Worm (Caenorhabditis elegans): ENCODE results near the gene F46E10.3.
A peak's percentile ranks its signal among the peaks of the same experiment; 100 is the strongest.

DNA sequence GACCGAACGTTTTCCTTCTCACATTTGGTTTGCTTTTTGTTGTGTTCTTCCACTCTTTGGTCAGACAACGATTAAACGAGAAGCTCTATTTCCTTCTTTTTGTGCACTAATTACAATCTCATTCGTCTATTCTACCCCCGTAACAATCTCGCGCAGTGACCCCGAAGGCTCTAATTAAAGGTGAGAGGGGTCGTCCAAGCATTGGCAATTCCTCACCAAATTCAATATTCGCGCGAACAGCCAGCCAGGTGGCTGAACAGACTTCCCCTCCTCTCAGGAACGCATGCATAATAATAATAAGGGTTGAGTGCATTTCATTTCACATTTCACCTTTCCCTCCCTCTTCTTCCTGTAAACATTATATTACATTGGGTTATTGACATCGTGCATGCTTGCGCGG is 33.0 kb upstream of the F46E10.3 start:
- TF ChIP-seq cog-1 (tag; optimal IDR thresholded peaks at IDR 0.05): peak; percentile 12
- TF ChIP-seq T22C8.4 (GFP tag; IDR thresholded peaks at IDR 0.05): no peak
- no peak for TF ChIP-seq ztf-29 (GFP tag; IDR thresholded peaks at IDR 0.05)
- TF ChIP-seq flt-1 (GFP tag; IDR thresholded peaks at IDR 0.05): no peak
- TF ChIP-seq klf-2 (GFP tag; conservative IDR thresholded peaks at IDR 0.05): no peak
- no peak for TF ChIP-seq med-1 (GFP tag; optimal IDR thresholded peaks at IDR 0.05; ENCODE audit: insufficient read depth)
- TF ChIP-seq tab-1 (GFP tag; IDR thresholded peaks at IDR 0.05): no peak
- no peak for TF ChIP-seq ref-1 (GFP tag; conservative IDR thresholded peaks at IDR 0.05)
- TF ChIP-seq ztf-23 (GFP tag; IDR thresholded peaks at IDR 0.05): no peak
